Fruit fly (Drosophila melanogaster) S2 (cell line): ENCODE results near the gene CG17959.

ENCODE experiments used
- CG8478 ChIP-seq: fragments of >200 bp; optimal IDR thresholded peaks from 2 replicates; lab custom pipeline; 2018
- CTCF ChIP-seq, 2 experiments: fragments of >200 bp; optimal IDR thresholded peaks; 2 replicates each; lab custom pipeline; 2018

DNA sequence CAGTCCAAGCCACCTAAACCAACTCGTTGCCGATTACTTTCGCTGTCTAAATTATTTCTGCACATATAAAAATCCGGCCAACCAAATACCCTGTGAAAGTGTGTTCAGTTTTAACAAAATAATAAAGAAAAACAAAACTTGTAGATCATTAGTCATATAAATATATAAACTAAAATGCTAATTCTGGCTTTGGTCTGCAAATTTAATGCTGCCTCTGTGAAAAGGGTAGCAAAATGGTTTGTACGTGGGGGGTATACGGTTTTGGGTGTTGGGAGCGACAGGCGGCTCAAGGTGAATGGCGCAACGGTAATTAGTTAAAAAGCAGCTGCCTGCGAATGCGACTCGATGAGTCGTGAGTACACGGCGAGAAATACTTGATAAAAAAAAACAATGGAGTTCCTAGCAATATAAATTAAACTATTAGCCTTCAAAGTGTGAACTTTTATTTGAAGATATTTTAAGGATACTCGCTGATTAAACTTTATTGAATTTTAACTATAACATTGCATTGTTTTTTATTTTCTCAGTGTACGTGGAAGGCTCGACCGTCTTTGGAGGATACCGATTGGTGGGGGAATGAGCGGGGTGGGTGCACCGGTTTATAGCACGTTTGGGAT, 31.1 kb downstream of the CG17959 start:
- TF ChIP-seq CG8478 (lab: Kevin White, UChicago) (no peak), CTCF (optimal IDR thresholded peaks at IDR 0.05; lab: Kevin White, UChicago) (no peak)
